Worm (Caenorhabditis elegans): Measurements from ENCODE around the gene Y54G11A.17.

DNA sequence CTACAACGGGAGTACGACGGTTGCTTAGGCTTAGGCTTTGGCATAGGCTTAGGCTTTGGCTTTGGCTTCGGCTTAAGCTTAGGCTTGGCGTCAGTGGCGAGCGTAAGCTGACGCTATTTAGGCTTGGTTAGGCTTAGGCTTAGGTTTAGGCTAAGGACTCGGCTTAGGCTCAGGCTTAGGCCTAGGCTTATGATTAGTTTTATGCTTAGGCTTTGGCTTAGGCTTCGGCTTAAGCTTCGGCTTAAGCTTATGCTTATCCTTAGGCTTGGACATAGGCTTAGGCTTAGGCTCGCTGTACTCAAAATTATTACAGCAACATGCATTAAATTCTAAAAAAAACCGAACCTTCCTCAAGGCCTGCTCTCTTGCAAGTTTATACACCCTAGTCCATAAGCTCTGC, 25.4 kb upstream of the Y54G11A.17 start:
- no peak for TF ChIP-seq nhr-77 (tag; optimal IDR thresholded peaks at IDR 0.05)
- no peak for TF ChIP-seq snpc-4 (tag; optimal IDR thresholded peaks at IDR 0.05)
- TF ChIP-seq nhr-11 (tag; optimal IDR thresholded peaks at IDR 0.05) = no peak
- no peak for TF ChIP-seq ZK546.5 (tag; optimal IDR thresholded peaks at IDR 0.05)
- TF ChIP-seq nhr-25 (tag; optimal IDR thresholded peaks at IDR 0.05) = no peak
- no peak for TF ChIP-seq unc-39 (tag; optimal IDR thresholded peaks at IDR 0.05)
